Worm (Caenorhabditis elegans) whole organism, mixed stage, embryonic: ENCODE results near the gene sel-15.

Experiments used
- bed-3 ChIP-seq: fragments of 200-800 bp; sonication (Bioruptor generic); optimal IDR thresholded peaks from 3 replicates; lab custom pipeline; 2018; ENCODE audit warnings: mild to moderate bottlenecking, missing genetic modification characterization, moderate library complexity, missing compliant biosample characterization
- blmp-1 ChIP-seq: fragments of 150-350 bp; optimal IDR thresholded peaks from 2 replicates; lab custom pipeline; 2014; ENCODE audit warnings: missing biosample characterization, missing genetic modification characterization
- ceh-39 ChIP-seq: fragments of 150-350 bp; optimal IDR thresholded peaks from 2 replicates; lab custom pipeline; 2014; ENCODE audit warnings: missing biosample characterization, missing genetic modification characterization
- ceh-43 ChIP-seq: fragments of 200-800 bp; sonication (Bioruptor generic); optimal IDR thresholded peaks from 2 replicates; lab custom pipeline; 2018; ENCODE audit warnings: mild to moderate bottlenecking, missing genetic modification characterization, moderate library complexity, missing compliant biosample characterization
- ceh-83 ChIP-seq: fragments of 200-800 bp; sonication (Bioruptor generic); optimal IDR thresholded peaks from 2 replicates; lab custom pipeline; 2018; ENCODE audit warnings: mild to moderate bottlenecking, missing genetic modification characterization, missing compliant biosample characterization
- ces-1 ChIP-seq: fragments of 150-350 bp; optimal IDR thresholded peaks from 2 replicates; lab custom pipeline; 2014; ENCODE audit warnings: missing biosample characterization, missing genetic modification reagents, missing genetic modification characterization
- cnd-1 ChIP-seq: fragments of 200-800 bp; sonication (Bioruptor generic); optimal IDR thresholded peaks from 2 replicates; lab custom pipeline; 2018; ENCODE audit warnings: mild to moderate bottlenecking, missing genetic modification characterization, missing compliant biosample characterization
- drap-1 ChIP-seq: fragments of 200-800 bp; sonication (Bioruptor generic); optimal IDR thresholded peaks from 3 replicates; lab custom pipeline; 2018; ENCODE audit warnings: mild to moderate bottlenecking, missing genetic modification characterization, missing compliant biosample characterization
- elt-1 ChIP-seq: sonication (generic microtip); optimal IDR thresholded peaks from 2 replicates; lab custom pipeline; 2017; ENCODE audit warnings: missing genetic modification characterization, mild to moderate bottlenecking, missing compliant biosample characterization, antibody characterized with exemption, moderate library complexity, borderline replicate concordance; ENCODE audit not compliant: insufficient read depth
- flh-1 ChIP-seq: fragments of 200-800 bp; sonication (Bioruptor generic); optimal IDR thresholded peaks from 2 replicates; lab custom pipeline; 2018; ENCODE audit warnings: mild to moderate bottlenecking, missing genetic modification characterization, moderate library complexity, missing compliant biosample characterization
- ham-2 ChIP-seq: fragments of 200-800 bp; sonication (Bioruptor generic); optimal IDR thresholded peaks from 2 replicates; lab custom pipeline; 2018; ENCODE audit warnings: mild to moderate bottlenecking, missing genetic modification characterization, missing compliant biosample characterization
- lin-13 ChIP-seq: fragments of 150-350 bp; optimal IDR thresholded peaks from 2 replicates; lab custom pipeline; 2014; ENCODE audit warnings: missing biosample characterization, missing genetic modification characterization
- lin-32 ChIP-seq: fragments of 200-800 bp; sonication (Bioruptor generic); optimal IDR thresholded peaks from 2 replicates; lab custom pipeline; 2018; ENCODE audit warnings: mild to moderate bottlenecking, missing genetic modification characterization, missing compliant biosample characterization
- mep-1 ChIP-seq: fragments of 150-350 bp; optimal IDR thresholded peaks from 2 replicates; lab custom pipeline; 2017; ENCODE audit warnings: missing biosample characterization, missing genetic modification reagents, missing genetic modification characterization, inconsistent platforms
- mls-2 ChIP-seq: sonication (generic microtip); optimal IDR thresholded peaks from 2 replicates; lab custom pipeline; 2016; ENCODE audit warnings: mild to moderate bottlenecking, missing genetic modification characterization, moderate library complexity, missing compliant biosample characterization
- nhr-12 ChIP-seq: fragments of 150-350 bp; optimal IDR thresholded peaks from 2 replicates; lab custom pipeline; 2014; ENCODE audit warnings: missing biosample characterization, missing genetic modification characterization
- nhr-2 ChIP-seq: fragments of 150-350 bp; optimal IDR thresholded peaks from 2 replicates; lab custom pipeline; 2014; ENCODE audit warnings: missing biosample characterization, missing genetic modification characterization
- nhr-237 ChIP-seq: fragments of 150-350 bp; optimal IDR thresholded peaks from 2 replicates; lab custom pipeline; 2014; ENCODE audit warnings: missing biosample characterization, missing genetic modification characterization
- nhr-28 ChIP-seq: fragments of 150-350 bp; optimal IDR thresholded peaks from 2 replicates; lab custom pipeline; 2014; ENCODE audit warnings: missing biosample characterization, missing genetic modification characterization
- pha-4 ChIP-seq: fragments of 150-350 bp; optimal IDR thresholded peaks from 2 replicates; lab custom pipeline; 2018; ENCODE audit warnings: missing biosample characterization, missing genetic modification reagents, missing genetic modification characterization
- sem-2 ChIP-seq: fragments of 200-800 bp; sonication (Bioruptor generic); optimal IDR thresholded peaks from 2 replicates; lab custom pipeline; 2018; ENCODE audit warnings: mild to moderate bottlenecking, missing genetic modification characterization, missing compliant biosample characterization
- snpc-4 ChIP-seq: fragments of 150-350 bp; optimal IDR thresholded peaks from 2 replicates; lab custom pipeline; 2014; ENCODE audit warnings: missing biosample characterization, missing genetic modification characterization
- sptf-1 ChIP-seq: sonication (generic microtip); optimal IDR thresholded peaks from 2 replicates; lab custom pipeline; 2017; ENCODE audit warnings: mild to moderate bottlenecking, missing genetic modification characterization, moderate library complexity, missing compliant biosample characterization
- unc-120 ChIP-seq: sonication (generic microtip); optimal IDR thresholded peaks from 2 replicates; lab custom pipeline; 2017; ENCODE audit warnings: missing genetic modification characterization, missing compliant biosample characterization; ENCODE audit not compliant: poor library complexity, severe bottlenecking
- unc-62 ChIP-seq: fragments of 150-350 bp; optimal IDR thresholded peaks from 2 replicates; lab custom pipeline; 2014; ENCODE audit warnings: missing biosample characterization, missing genetic modification reagents, missing genetic modification characterization
- zip-8 ChIP-seq: fragments of 150-350 bp; optimal IDR thresholded peaks from 2 replicates; lab custom pipeline; 2014; ENCODE audit warnings: missing biosample characterization, missing genetic modification characterization
- ztf-11 ChIP-seq: fragments of 150-350 bp; optimal IDR thresholded peaks from 2 replicates; lab custom pipeline; 2014; ENCODE audit warnings: missing biosample characterization, missing genetic modification characterization

The sel-15 gene

DNA sequence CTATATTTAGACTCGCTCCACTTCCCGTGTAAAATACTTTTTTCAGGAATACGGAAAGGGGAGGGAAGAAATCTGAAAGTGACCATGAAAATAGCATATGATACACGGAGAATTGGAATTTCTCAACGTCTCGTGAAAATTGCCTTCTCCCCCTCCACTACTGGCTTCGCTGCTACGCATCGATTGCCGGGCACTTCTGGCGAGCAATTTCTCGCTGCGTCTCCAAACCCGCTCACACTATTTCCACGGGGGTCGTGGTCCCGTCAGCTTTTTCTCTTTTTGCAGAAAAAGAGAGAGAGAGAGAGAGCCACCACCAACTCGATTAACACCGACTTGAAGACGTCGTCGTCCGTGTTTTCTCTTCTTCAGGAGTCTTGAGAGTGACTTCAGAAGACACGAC lies 25.3 kb downstream of the sel-15 start:
- TF ChIP-seq snpc-4 (tag; lab: Kevin White, UChicago) (no peak), ces-1 (GFP tag; lab: Kevin White, UChicago) (peak; percentile 97), mep-1 (tag; lab: Kevin White, UChicago) (peak; percentile 41), unc-120 (tag; lab: Kevin White, UChicago) (peak; percentile 35), drap-1 (GFP tag; lab: Kevin White, UChicago) (no peak)

DNA sequence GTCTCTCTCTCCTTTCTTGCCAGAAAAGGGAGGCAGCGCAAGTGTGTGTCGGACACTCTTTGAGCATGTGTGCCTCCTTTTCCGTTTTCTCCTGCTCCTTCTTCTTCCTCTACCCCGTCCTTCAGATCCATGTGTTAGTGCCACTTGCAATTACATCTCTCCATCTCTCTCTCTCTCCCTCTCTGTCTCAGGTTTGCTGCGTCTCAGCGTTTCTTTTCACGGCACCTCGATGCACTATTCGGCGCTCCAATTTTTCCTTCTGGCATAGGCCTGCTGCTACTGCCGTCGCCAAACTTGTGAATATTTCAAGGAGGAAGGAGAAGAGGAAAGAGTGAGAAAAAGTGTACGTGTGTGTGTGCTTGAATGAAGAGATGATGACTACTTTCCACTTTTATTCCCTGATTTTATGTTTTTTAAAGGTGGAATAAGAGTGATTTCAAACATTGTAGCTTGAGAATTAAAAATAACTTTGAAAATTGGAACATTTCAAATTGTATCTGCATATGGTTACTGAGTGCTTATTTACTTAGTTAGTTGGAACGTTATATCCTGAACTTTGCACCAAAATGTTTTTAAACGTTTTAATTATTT lies 27.9 kb downstream of the sel-15 start, which contains the start of gene W02B3.3:
Gene W02B3.3 (minus strand): TSS at position 131 of the 591 bp plus-strand sequence.
- TF ChIP-seq unc-120 (tag; lab: Kevin White, UChicago) (peak; percentile 37), ces-1 (GFP tag; lab: Kevin White, UChicago) (peak; percentile 93), cnd-1 (tag; lab: Kevin White, UChicago) (no peak)

DNA sequence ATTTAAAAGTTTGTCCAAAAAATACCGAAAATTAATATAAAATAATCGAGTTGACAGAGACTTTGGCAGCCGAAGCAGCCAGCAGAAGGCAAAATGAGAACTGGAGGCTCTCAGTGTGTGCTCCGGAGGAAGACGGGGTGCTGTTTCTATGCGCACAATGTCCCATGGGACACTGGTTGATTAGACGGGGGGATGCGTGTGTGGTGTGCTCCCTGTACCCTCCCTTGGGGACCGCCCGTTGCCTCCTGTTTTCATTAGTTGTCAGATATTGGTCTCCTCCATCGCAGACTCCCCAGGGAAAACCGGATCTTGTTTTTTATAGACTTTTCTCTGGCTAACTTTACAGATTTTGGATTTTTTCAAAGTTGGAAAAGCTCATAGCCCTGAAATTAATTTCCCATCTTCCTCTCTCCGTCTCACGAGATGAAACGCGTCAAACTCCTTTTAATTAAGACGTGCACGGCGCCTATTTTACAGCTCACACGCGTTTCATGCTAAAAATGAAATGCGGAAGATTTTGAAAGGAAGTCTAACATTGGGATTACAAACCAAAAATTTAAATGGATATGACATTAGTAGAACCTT lies 31.0 kb downstream of the sel-15 start, which contains the start of gene C09F5.3:
Gene C09F5.3 (minus strand): TSS at position 94 of the 585 bp plus-strand sequence.
- no peak for TF ChIP-seq ceh-83
- TF ChIP-seq pha-4 (tag; lab: Kevin White, UChicago): no peak

DNA sequence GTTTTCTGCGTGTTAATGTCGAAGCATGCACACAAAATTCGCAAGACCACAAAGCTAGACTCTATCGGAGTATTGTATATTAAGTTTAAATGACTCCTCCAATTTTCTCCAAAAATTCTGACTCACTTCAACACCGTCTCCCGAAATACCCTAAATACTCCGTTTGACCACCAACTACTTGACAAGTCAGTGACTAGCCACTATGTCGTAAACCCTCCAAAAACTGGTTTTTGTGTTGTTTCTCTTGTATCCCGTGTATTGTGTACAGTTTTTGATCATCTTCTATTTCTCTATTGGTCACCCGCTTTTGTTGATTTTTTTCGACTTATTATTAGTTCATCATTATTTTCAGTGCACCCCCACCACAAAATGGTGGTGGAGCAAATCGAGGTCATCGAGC lies 37.9 kb downstream of the sel-15 start, which contains the start of gene C09F5.1:
Gene C09F5.1 (plus strand): TSS at position 353 of the 400 bp plus-strand sequence.
- no peak for TF ChIP-seq unc-62 (GFP tag; lab: Kevin White, UChicago)
- no peak for TF ChIP-seq blmp-1 (tag; lab: Kevin White, UChicago)
- TF ChIP-seq bed-3: no peak
- no peak for TF ChIP-seq ceh-39
- no peak for TF ChIP-seq ztf-11 (tag; lab: Kevin White, UChicago)
- TF ChIP-seq lin-13 (tag; lab: Kevin White, UChicago): no peak
- no peak for TF ChIP-seq zip-8 (tag; lab: Kevin White, UChicago)
- TF ChIP-seq sptf-1 (tag; lab: Kevin White, UChicago): no peak
- no peak for TF ChIP-seq nhr-12 (tag; lab: Kevin White, UChicago)
- no peak for TF ChIP-seq nhr-237 (tag; lab: Kevin White, UChicago)
- no peak for TF ChIP-seq ham-2 (GFP tag; lab: Kevin White, UChicago)
- no peak for TF ChIP-seq elt-1
- no peak for TF ChIP-seq ceh-43 (GFP tag; lab: Kevin White, UChicago)
- no peak for TF ChIP-seq nhr-28
- TF ChIP-seq flh-1: no peak
- no peak for TF ChIP-seq unc-120 (tag; lab: Kevin White, UChicago)

DNA sequence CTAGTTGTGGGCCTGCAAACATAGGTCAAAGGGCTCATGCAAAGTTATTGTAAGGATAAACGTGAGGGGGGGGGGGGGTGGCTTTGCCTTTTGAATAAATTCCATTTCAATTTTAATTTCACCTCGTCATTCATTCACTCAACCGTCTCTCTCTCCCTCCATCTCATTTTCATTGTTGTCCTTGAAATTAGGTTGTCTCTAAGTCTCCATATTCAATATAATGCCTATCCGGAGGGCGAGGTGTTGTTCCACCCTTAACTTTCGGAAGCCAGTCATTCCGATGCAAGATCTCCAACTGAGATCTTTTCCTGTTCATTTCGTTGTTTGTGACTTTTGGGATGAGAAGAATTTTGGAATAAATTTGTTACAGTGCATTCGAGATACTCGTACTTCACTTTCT lies 39.0 kb downstream of the sel-15 start:
- TF ChIP-seq lin-32 (GFP tag; lab: Kevin White, UChicago) (no peak), nhr-28 (no peak), sptf-1 (tag; lab: Kevin White, UChicago) (no peak), blmp-1 (tag; lab: Kevin White, UChicago) (peak; percentile 38), mls-2 (peak; percentile 7), ces-1 (GFP tag; lab: Kevin White, UChicago) (peak; percentile 54)

DNA sequence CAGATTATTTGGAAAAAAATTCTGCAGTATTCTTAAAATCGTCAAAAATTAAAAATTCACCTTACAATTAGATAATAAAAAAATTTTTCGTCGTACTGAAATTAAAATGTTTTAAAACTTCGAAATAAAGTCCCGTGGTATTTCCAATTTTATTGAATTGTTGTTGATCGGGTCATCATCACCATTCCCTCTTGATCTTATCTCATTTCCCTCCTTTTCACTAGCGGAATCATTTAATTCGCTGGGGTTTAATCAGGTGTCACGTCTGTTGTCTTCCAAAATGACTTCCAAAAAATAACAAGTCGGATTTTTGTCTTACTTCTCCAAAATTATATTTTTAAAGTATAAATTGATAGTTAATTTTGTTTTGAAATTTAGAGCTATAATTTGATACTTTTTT lies 39.6 kb downstream of the sel-15 start:
- TF ChIP-seq mep-1 (tag; lab: Kevin White, UChicago) (no peak), drap-1 (GFP tag; lab: Kevin White, UChicago) (no peak), sem-2 (GFP tag; lab: Kevin White, UChicago) (no peak), ceh-39 (no peak)

DNA sequence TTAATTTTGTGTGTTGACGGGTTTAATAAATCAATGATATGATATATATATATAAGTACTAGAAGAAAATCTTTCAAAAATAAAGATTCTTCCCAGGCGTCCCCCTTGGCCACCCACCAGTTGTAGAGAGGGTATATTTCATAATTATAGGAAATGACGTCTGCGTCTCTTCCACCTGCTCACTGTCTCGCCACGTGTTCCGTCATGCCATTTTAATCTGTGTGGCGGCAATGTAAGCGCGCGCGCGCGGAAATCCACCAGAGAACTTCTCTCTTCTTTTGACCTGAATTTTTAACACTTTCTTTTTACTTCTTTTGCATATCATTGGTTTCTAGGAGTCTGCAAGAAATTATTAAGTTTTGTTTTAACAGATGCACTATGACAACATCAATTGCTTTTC lies 41.9 kb downstream of the sel-15 start:
- TF ChIP-seq ham-2 (GFP tag; lab: Kevin White, UChicago): peak; percentile 54
- no peak for TF ChIP-seq nhr-2 (tag; lab: Kevin White, UChicago)
- TF ChIP-seq mls-2: peak; percentile 16
